Worm (Caenorhabditis elegans): ENCODE data around the gene K05B2.2.

DNA sequence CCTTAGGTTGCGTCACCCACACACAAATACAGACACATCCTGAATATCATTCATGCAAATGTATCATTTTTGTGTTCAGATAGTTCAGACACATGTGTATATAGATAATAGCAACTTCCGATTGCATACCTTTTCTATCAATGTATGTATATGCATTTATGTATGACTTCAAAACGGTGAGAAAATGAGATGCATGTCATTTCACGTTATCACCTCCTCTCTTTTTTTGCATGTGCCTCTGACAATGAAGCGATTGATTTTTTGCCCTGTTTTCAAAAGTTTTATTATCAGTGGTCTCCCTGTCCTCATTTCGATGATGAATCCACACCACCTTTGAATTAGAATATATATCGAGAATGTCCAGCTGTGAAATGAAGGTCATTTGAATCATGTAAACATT is at the start of gene K05B2.2:
- TF ChIP-seq daf-12 (tag; optimal IDR thresholded peaks at IDR 0.05) (no peak), unc-62 (GFP tag; optimal IDR thresholded peaks at IDR 0.05) (no peak), fkh-10 (GFP tag; optimal IDR thresholded peaks at IDR 0.05) (no peak), ceh-16 (tag; optimal IDR thresholded peaks at IDR 0.05) (no peak), skn-1 (tag; optimal IDR thresholded peaks at IDR 0.05) (no peak), nhr-28 (tag; optimal IDR thresholded peaks at IDR 0.05) (no peak)
